Fruit fly (Drosophila melanogaster) Kc167 (cell line): ENCODE data around the gene Acbp1.

Experiments
- Myc ChIP-seq: fragments of >200 bp; optimal IDR thresholded peaks from 2 replicates; lab custom pipeline; 2017; ENCODE audit warnings: missing external identifiers
- Sin3A ChIP-seq: fragments of >200 bp; optimal IDR thresholded peaks from 2 replicates; lab custom pipeline; 2018; ENCODE audit warnings: missing external identifiers
- insv ChIP-seq: fragments of >200 bp; optimal IDR thresholded peaks from 3 replicates; lab custom pipeline; 2018; ENCODE audit warnings: missing external identifiers
- psq ChIP-seq: fragments of >200 bp; optimal IDR thresholded peaks from 2 replicates; lab custom pipeline; 2017; ENCODE audit warnings: missing external identifiers
- ttk ChIP-seq: sonication (Bioruptor generic); optimal IDR thresholded peaks from 2 replicates; lab custom pipeline; 2017; ENCODE audit warnings: missing external identifiers

DNA sequence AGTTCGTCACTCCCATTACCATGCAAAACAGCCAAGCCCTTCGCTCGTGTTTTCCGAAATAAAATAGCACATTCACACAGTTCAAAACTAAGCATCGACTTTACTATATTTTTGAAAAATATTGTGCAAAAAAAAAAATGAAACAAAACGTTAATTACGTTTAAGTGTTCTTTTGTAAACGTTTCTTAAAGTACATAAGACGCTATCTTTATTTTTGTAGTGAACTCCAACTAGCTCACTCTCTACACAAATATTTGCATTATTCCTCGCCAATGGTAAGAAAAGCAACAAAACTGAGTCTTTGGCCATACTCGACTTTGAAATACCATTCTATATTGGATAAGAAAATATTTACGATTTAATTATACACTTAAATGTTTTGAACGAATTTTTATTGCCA, 31.5 kb downstream of the Acbp1 start:
- TF ChIP-seq psq (no peak), Sin3A (lab: Kevin White, UChicago) (no peak), ttk (lab: Kevin White, UChicago) (no peak), insv (lab: Kevin White, UChicago) (no peak), Myc (lab: Kevin White, UChicago) (no peak)
